Fruit fly (Drosophila melanogaster) whole organism, embryonic: ENCODE data around the gene Zwilch.

Source experiments
- Ada2b ChIP-seq: fragments of 200-800 bp; sonication (Bioruptor generic); IDR thresholded peaks from 2 replicates; pipeline ENCODE4 v1.3.6; 2022; ENCODE audit warnings: missing biosample characterization, missing genetic modification characterization
- CG11085 ChIP-seq: fragments of 200-800 bp; sonication (Bioruptor generic); IDR thresholded peaks from 2 replicates; pipeline ENCODE4 v1.3.6; 2022; ENCODE audit warnings: missing biosample characterization, missing genetic modification characterization
- CG12299 ChIP-seq: fragments of 200-800 bp; sonication (Bioruptor generic); optimal IDR thresholded peaks from 2 replicates; lab custom pipeline; 2018; ENCODE audit warnings: missing biosample characterization, mild to moderate bottlenecking, missing genetic modification characterization
- CG12391 ChIP-seq: fragments of 200-800 bp; sonication (Bioruptor generic); optimal IDR thresholded peaks from 3 replicates; lab custom pipeline; 2018; ENCODE audit warnings: missing biosample characterization, mild to moderate bottlenecking, missing genetic modification characterization, moderate library complexity
- CG13123 ChIP-seq: fragments of 200-800 bp; sonication (Bioruptor generic); optimal IDR thresholded peaks from 2 replicates; lab custom pipeline; 2016; ENCODE audit warnings: missing biosample characterization, missing genetic modification characterization
- CG13424 ChIP-seq: fragments of 200-800 bp; sonication (Bioruptor generic); optimal IDR thresholded peaks from 2 replicates; lab custom pipeline; 2019; ENCODE audit warnings: missing biosample characterization, mild to moderate bottlenecking, missing genetic modification characterization, moderate library complexity
- CG14441 ChIP-seq: fragments of 200-800 bp; sonication (Bioruptor generic); IDR thresholded peaks from 2 replicates; pipeline ENCODE4 v1.3.6; 2022; ENCODE audit warnings: missing biosample characterization, missing genetic modification characterization
- CG14667 ChIP-seq: fragments of 200-800 bp; sonication (Bioruptor generic); IDR thresholded peaks from 2 replicates; pipeline ENCODE4 v1.3.6; 2022; ENCODE audit warnings: missing biosample characterization, missing genetic modification characterization
- CG15514 ChIP-seq: fragments of 200-800 bp; sonication (Bioruptor generic); optimal IDR thresholded peaks from 3 replicates; lab custom pipeline; 2017; ENCODE audit warnings: missing biosample characterization, missing genetic modification characterization, mild to moderate bottlenecking, moderate library complexity, missing genetic modification reagents
- CG18262 ChIP-seq: fragments of 200-800 bp; optimal IDR thresholded peaks from 3 replicates; lab custom pipeline; 2019; ENCODE audit warnings: missing biosample characterization, mild to moderate bottlenecking, missing genetic modification characterization, moderate library complexity
- CG1832 ChIP-seq: fragments of 200-800 bp; sonication (Bioruptor generic); optimal IDR thresholded peaks from 2 replicates; lab custom pipeline; 2017; ENCODE audit warnings: missing biosample characterization, mild to moderate bottlenecking, missing genetic modification characterization, inconsistent platforms
- CG2678 ChIP-seq: fragments of 200-800 bp; sonication (Bioruptor generic); optimal IDR thresholded peaks from 3 replicates; lab custom pipeline; 2019; ENCODE audit warnings: missing biosample characterization, mild to moderate bottlenecking, missing genetic modification characterization, moderate library complexity
- CG3995 ChIP-seq: fragments of 200-800 bp; sonication (Bioruptor generic); optimal IDR thresholded peaks from 3 replicates; lab custom pipeline; 2016; ENCODE audit warnings: missing biosample characterization, missing genetic modification characterization
- CG6689 ChIP-seq: fragments of 200-800 bp; sonication (Bioruptor generic); IDR thresholded peaks from 2 replicates; pipeline ENCODE4 v1.3.6; 2022; ENCODE audit warnings: missing biosample characterization, missing genetic modification characterization
- CG7271 ChIP-seq: fragments of 200-800 bp; sonication (Bioruptor generic); optimal IDR thresholded peaks from 2 replicates; lab custom pipeline; 2018; ENCODE audit warnings: missing biosample characterization, mild to moderate bottlenecking, missing genetic modification characterization, moderate library complexity
- CG8290 ChIP-seq, 3 experiments: fragments of 200-800 bp; sonication (Bioruptor generic); optimal IDR thresholded peaks; 2 replicates each; lab custom pipeline; 2016 to 2019; ENCODE audit warnings: missing biosample characterization in 3 of 3, missing genetic modification characterization in 3 of 3, mild to moderate bottlenecking in 2 of 3, moderate library complexity in 1 of 3
- CG8388 ChIP-seq: fragments of 200-800 bp; sonication (Bioruptor generic); optimal IDR thresholded peaks from 2 replicates; lab custom pipeline; 2019; ENCODE audit warnings: missing biosample characterization, mild to moderate bottlenecking, missing genetic modification characterization, moderate library complexity
- CG9437 ChIP-seq: fragments of 200-800 bp; sonication (Bioruptor generic); optimal IDR thresholded peaks from 2 replicates; lab custom pipeline; 2018; ENCODE audit warnings: missing biosample characterization, mild to moderate bottlenecking, missing genetic modification characterization
- Hr3 ChIP-seq: fragments of 200-800 bp; sonication (Bioruptor generic); optimal IDR thresholded peaks from 3 replicates; lab custom pipeline; 2016; ENCODE audit warnings: missing biosample characterization, missing genetic modification characterization
- Hr51 ChIP-seq, 2 experiments: fragments of 200-800 bp; sonication (Bioruptor generic); optimal IDR thresholded peaks; 2 replicates in 1 of 2; 3 replicates in 1 of 2; lab custom pipeline; 2016 to 2018; ENCODE audit warnings: missing biosample characterization in 2 of 2, missing genetic modification characterization in 2 of 2, mild to moderate bottlenecking in 1 of 2, moderate library complexity in 1 of 2
- Sox100B ChIP-seq: fragments of 200-800 bp; sonication (Bioruptor generic); optimal IDR thresholded peaks from 3 replicates; lab custom pipeline; 2018; ENCODE audit warnings: missing biosample characterization, mild to moderate bottlenecking, missing genetic modification characterization
- Tbp ChIP-seq: fragments of >200 bp; optimal IDR thresholded peaks from 2 replicates; lab custom pipeline; 2018; ENCODE audit warnings: missing biosample characterization, missing genetic modification characterization
- Xrp1 ChIP-seq: fragments of 200-800 bp; sonication (Bioruptor generic); IDR thresholded peaks from 2 replicates; pipeline ENCODE4 v1.3.6; 2022; ENCODE audit warnings: missing biosample characterization, missing genetic modification characterization
- bsh ChIP-seq, 2 experiments: fragments of 200-800 bp; sonication (Bioruptor generic); optimal IDR thresholded peaks; 2 replicates each; lab custom pipeline; 2017 to 2018; ENCODE audit warnings: mild to moderate bottlenecking in 2 of 2, missing biosample characterization in 2 of 2, missing genetic modification characterization in 2 of 2, moderate library complexity in 1 of 2
- cas ChIP-seq: fragments of 200-800 bp; sonication (Bioruptor generic); IDR thresholded peaks from 2 replicates; pipeline ENCODE4 v1.3.6; 2022; ENCODE audit warnings: missing biosample characterization, missing genetic modification characterization
- chm ChIP-seq: fragments of 200-800 bp; sonication (Bioruptor generic); IDR thresholded peaks from 2 replicates; pipeline ENCODE4 v1.3.6; 2022; ENCODE audit warnings: missing biosample characterization, missing genetic modification characterization
- corto ChIP-seq: fragments of 200-800 bp; sonication (Bioruptor generic); optimal IDR thresholded peaks from 2 replicates; lab custom pipeline; 2016; ENCODE audit warnings: missing biosample characterization, mild to moderate bottlenecking, missing genetic modification characterization, moderate library complexity
- fd3F ChIP-seq: fragments of 200-800 bp; sonication (Bioruptor generic); optimal IDR thresholded peaks from 2 replicates; lab custom pipeline; 2018; ENCODE audit warnings: missing biosample characterization, mild to moderate bottlenecking, missing genetic modification characterization, moderate library complexity
- gem ChIP-seq: fragments of 200-800 bp; sonication (Bioruptor generic); optimal IDR thresholded peaks from 2 replicates; lab custom pipeline; 2019; ENCODE audit warnings: missing biosample characterization, mild to moderate bottlenecking, missing genetic modification characterization, moderate library complexity
- pan ChIP-seq, 4 experiments: fragments of >200 bp in 3 of 4; fragments of 200-800 bp in 1 of 4; sonication (Bioruptor generic) in 1 of 4; optimal IDR thresholded peaks in 3 of 4; IDR thresholded peaks in 1 of 4; 2 replicates each; pipeline versions ENCODE4 v1.3.6 to Lab custom; 2017 to 2022; ENCODE audit warnings: missing biosample characterization in 2 of 4, missing genetic modification characterization in 2 of 4, mixed read lengths in 1 of 4
- pho ChIP-seq: fragments of 200-800 bp; sonication (Bioruptor generic); optimal IDR thresholded peaks from 2 replicates; lab custom pipeline; 2016; ENCODE audit warnings: missing biosample characterization, missing genetic modification characterization
- prd ChIP-seq, 3 experiments: fragments of >200 bp in 2 of 3; fragments of 200-800 bp in 1 of 3; sonication (Bioruptor generic) in 1 of 3; optimal IDR thresholded peaks in 2 of 3; IDR thresholded peaks in 1 of 3; 2 replicates in 2 of 3; 3 replicates in 1 of 3; pipeline versions ENCODE4 v1.3.6 to Lab custom; 2017 to 2022; ENCODE audit warnings: missing biosample characterization in 1 of 3, missing genetic modification characterization in 1 of 3
- ro ChIP-seq: fragments of 200-800 bp; sonication (Bioruptor generic); IDR thresholded peaks from 2 replicates; pipeline ENCODE4 v1.3.6; 2022; ENCODE audit warnings: missing biosample characterization, missing genetic modification characterization
- row ChIP-seq: fragments of 200-800 bp; sonication (Bioruptor generic); IDR thresholded peaks from 3 replicates; pipeline ENCODE4 v1.3.6; 2022; ENCODE audit warnings: missing biosample characterization, missing genetic modification characterization
- sens ChIP-seq: fragments of 200-800 bp; sonication (Bioruptor generic); peaks from one replicate; lab custom pipeline; 2016; ENCODE audit warnings: missing biosample characterization, missing genetic modification characterization
- sisA ChIP-seq: fragments of 200-800 bp; sonication (Bioruptor generic); IDR thresholded peaks from 2 replicates; pipeline ENCODE4 v1.3.6; 2022; ENCODE audit warnings: missing biosample characterization, missing genetic modification characterization
- so ChIP-seq: fragments of 200-800 bp; sonication (Bioruptor generic); IDR thresholded peaks from 3 replicates; pipeline ENCODE4 v1.3.6; 2022; ENCODE audit warnings: missing biosample characterization, missing genetic modification characterization
- tin ChIP-seq: fragments of 200-800 bp; sonication (Bioruptor generic); optimal IDR thresholded peaks from 3 replicates; lab custom pipeline; 2016; ENCODE audit warnings: missing biosample characterization, missing genetic modification characterization
- usp ChIP-seq: fragments of >200 bp; optimal IDR thresholded peaks from 2 replicates; lab custom pipeline; 2017; ENCODE audit warnings: missing biosample characterization, missing genetic modification characterization
- vvl ChIP-seq: fragments of 200-800 bp; sonication (Bioruptor generic); IDR thresholded peaks from 2 replicates; pipeline ENCODE4 v1.3.6; 2022; ENCODE audit warnings: missing biosample characterization, missing genetic modification characterization
- zfh2 ChIP-seq: fragments of 200-800 bp; sonication (Bioruptor generic); optimal IDR thresholded peaks from 2 replicates; lab custom pipeline; 2016; ENCODE audit warnings: missing biosample characterization, missing genetic modification characterization

Zwilch gene

DNA sequence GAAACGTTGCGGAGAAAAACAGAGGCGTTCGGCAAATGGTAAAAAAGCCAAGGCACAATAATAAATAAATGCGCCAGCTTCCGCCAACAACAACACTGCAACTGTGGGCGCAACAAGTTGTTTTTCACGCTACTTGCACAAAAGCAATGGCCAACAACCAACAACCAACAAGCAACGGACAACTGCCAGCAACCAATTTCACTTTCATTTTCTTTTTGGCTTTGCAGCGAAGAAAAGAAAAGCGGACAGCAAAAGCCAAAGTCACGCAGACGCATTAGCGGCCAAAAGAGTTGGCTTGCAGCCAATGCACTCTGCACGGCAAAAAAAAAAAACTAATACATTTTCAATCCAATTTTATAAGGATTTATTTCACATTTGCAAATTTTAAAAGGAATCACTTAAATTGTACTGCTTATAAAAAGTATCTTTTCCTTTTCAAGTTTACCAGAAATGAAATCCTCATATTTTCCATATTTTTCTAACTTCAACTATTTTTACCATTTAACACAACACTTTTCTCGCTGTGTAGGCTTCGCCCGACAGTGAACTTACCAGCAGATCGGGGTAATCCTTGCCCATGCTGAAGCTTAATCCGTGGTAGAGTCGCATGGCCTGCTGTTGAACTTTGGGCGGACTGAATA is 38.1 kb upstream of the Zwilch start (continued):
- TF ChIP-seq pan (optimal IDR thresholded peaks at IDR 0.05; lab: Kevin White, UChicago) (no peak), pan (GFP tag; optimal IDR thresholded peaks at IDR 0.05 in 1 of 2, IDR thresholded peaks at IDR 0.05 in 1 of 2) (no peak), CG11085 (GFP tag; lab: Robert Waterston, UW) (no peak), CG2678 (peak; percentile 33), corto (GFP tag; lab: Kevin White, UChicago) (no peak), CG1832 (no peak), CG3995 (GFP tag; lab: Kevin White, UChicago) (no peak), CG13424 (tag; lab: Kevin White, UChicago) (peak; percentile 10), so (GFP tag; lab: Robert Waterston, UW) (no peak), Hr51 (GFP tag; optimal IDR thresholded peaks at IDR 0.05; lab: Kevin White, UChicago) (peak in 1 of 2 experiments; percentile 6), CG7271 (tag; lab: Kevin White, UChicago) (no peak), tin (GFP tag; lab: Kevin White, UChicago) (no peak), CG9437 (GFP tag; lab: Kevin White, UChicago) (no peak), CG8388 (GFP tag; lab: Kevin White, UChicago) (peak; percentile 4), CG14441 (GFP tag; lab: Robert Waterston, UW) (no peak), pho (GFP tag; lab: Kevin White, UChicago) (no peak), CG6689 (GFP tag; lab: Robert Waterston, UW) (peak; percentile 11; the same call in 1 of the 2 replicates), sisA (GFP tag; lab: Robert Waterston, UW) (no peak), CG12391 (tag; lab: Kevin White, UChicago) (peak; percentile 7), ro (GFP tag; lab: Robert Waterston, UW) (no peak), row (GFP tag; lab: Robert Waterston, UW) (peak; percentile 17; the same call in 1 of the 3 replicates), CG18262 (tag; lab: Kevin White, UChicago) (no peak), bsh (GFP tag; optimal IDR thresholded peaks at IDR 0.05; lab: Kevin White, UChicago) (peak in 1 of 2 experiments; percentile 27), CG15514 (GFP tag; lab: Kevin White, UChicago) (no peak), Hr3 (no peak), CG8290 (GFP tag; optimal IDR thresholded peaks at IDR 0.05; lab: Kevin White, UChicago) (no peak), CG8290 (tag; optimal IDR thresholded peaks at IDR 0.05; lab: Kevin White, UChicago) (no peak), fd3F (GFP tag; lab: Kevin White, UChicago) (no peak), Sox100B (GFP tag; lab: Kevin White, UChicago) (no peak), zfh2 (GFP tag; lab: Kevin White, UChicago) (no peak), chm (GFP tag; lab: Robert Waterston, UW) (no peak), Tbp (GFP tag; lab: Kevin White, UChicago) (no peak), gem (peak; percentile 31), vvl (GFP tag; lab: Robert Waterston, UW) (peak; percentile 20; the same call in 1 of the 2 replicates), CG13123 (GFP tag; lab: Kevin White, UChicago) (no peak), Ada2b (GFP tag; lab: Robert Waterston, UW) (no peak), prd (optimal IDR thresholded peaks at IDR 0.05; lab: Kevin White, UChicago) (no peak), prd (GFP tag; IDR thresholded peaks at IDR 0.05; lab: Robert Waterston, UW) (peak; percentile 17; the same call in 1 of the 3 replicates), Xrp1 (GFP tag; lab: Robert Waterston, UW) (peak; percentile 39; the same call in 1 of the 2 replicates), CG12299 (tag; lab: Kevin White, UChicago) (no peak), sens (GFP tag; lab: Kevin White, UChicago) (peak; percentile 69), CG14667 (GFP tag; lab: Robert Waterston, UW) (no peak), usp (GFP tag; lab: Kevin White, UChicago) (no peak), cas (GFP tag; lab: Robert Waterston, UW) (no peak)
